Worm (Caenorhabditis elegans) whole organism, L1 larva: Measurements from ENCODE around the gene Y59H11AM.1.

Experiments used
- ama-1 ChIP-seq: fragments of 150-350 bp; optimal IDR thresholded peaks from 2 replicates; lab custom pipeline; 2014
- ceh-88 ChIP-seq: fragments of 200-800 bp; sonication (Bioruptor generic); IDR thresholded peaks from 2 replicates; pipeline ENCODE4 v1.3.6; 2022; ENCODE audit warnings: missing genetic modification characterization, missing compliant biosample characterization
- ces-1 ChIP-seq: fragments of 150-350 bp; optimal IDR thresholded peaks from 2 replicates; lab custom pipeline; 2014; ENCODE audit warnings: missing biosample characterization, missing genetic modification reagents, missing genetic modification characterization
- dpl-1 ChIP-seq, 3 experiments: fragments of 150-350 bp in 2 of 3; sonication (generic microtip) in 1 of 3; optimal IDR thresholded peaks; 2 replicates each; lab custom pipeline; 2014 to 2017; ENCODE audit warnings: missing biosample characterization in 3 of 3, missing genetic modification characterization in 3 of 3, missing genetic modification reagents in 3 of 3
- fos-1 ChIP-seq: fragments of 150-350 bp; optimal IDR thresholded peaks from 2 replicates; lab custom pipeline; 2014; ENCODE audit warnings: missing biosample characterization, missing genetic modification characterization
- lin-15B ChIP-seq: fragments of 150-350 bp; sonication (generic microtip); optimal IDR thresholded peaks from 3 replicates; lab custom pipeline; 2014; ENCODE audit warnings: missing biosample characterization, missing genetic modification characterization
- nhr-237 ChIP-seq: fragments of 150-350 bp; optimal IDR thresholded peaks from 2 replicates; lab custom pipeline; 2014; ENCODE audit warnings: missing biosample characterization, missing genetic modification characterization
- nhr-77 ChIP-seq: fragments of 150-350 bp; optimal IDR thresholded peaks from 2 replicates; lab custom pipeline; 2014; ENCODE audit warnings: missing biosample characterization, missing genetic modification characterization
- rnt-1 ChIP-seq: sonication (generic microtip); optimal IDR thresholded peaks from 2 replicates; lab custom pipeline; 2016; ENCODE audit warnings: mild to moderate bottlenecking, missing genetic modification characterization, moderate library complexity, missing compliant biosample characterization
- snpc-4 ChIP-seq: fragments of 150-350 bp; optimal IDR thresholded peaks from 2 replicates; lab custom pipeline; 2014; ENCODE audit warnings: missing biosample characterization, missing genetic modification characterization
- swsn-7 ChIP-seq: sonication (generic microtip); optimal IDR thresholded peaks from 2 replicates; lab custom pipeline; 2016; ENCODE audit warnings: missing genetic modification characterization, missing compliant biosample characterization
- ztf-4 ChIP-seq: fragments of 150-350 bp; optimal IDR thresholded peaks from 2 replicates; lab custom pipeline; 2014; ENCODE audit warnings: missing biosample characterization, missing genetic modification characterization

ce11 chrIV:8526050-8526449 is 45.2 kb upstream of the Y59H11AM.1 start:
- TF ChIP-seq nhr-237: no peak
- no peak for TF ChIP-seq snpc-4 (tag; lab: Kevin White, UChicago)
- TF ChIP-seq ztf-4 (tag; lab: Kevin White, UChicago): peak; percentile 71
- TF ChIP-seq lin-15B: no peak
- no peak for TF ChIP-seq nhr-77 (tag; lab: Kevin White, UChicago)
- TF ChIP-seq dpl-1 (GFP tag; optimal IDR thresholded peaks at IDR 0.05; lab: Kevin White, UChicago): peak in 1 of 3 experiments; percentile 25
- TF ChIP-seq ceh-88 (GFP tag; lab: Robert Waterston, UW): no peak; the same call in 1 of the 2 replicates
- TF ChIP-seq ces-1 (GFP tag; lab: Kevin White, UChicago): no peak
- TF ChIP-seq ama-1 (lab: Kevin White, UChicago): no peak
- TF ChIP-seq swsn-7 (tag; lab: Kevin White, UChicago): peak; percentile 44
- TF ChIP-seq rnt-1 (tag; lab: Kevin White, UChicago): peak; percentile 83
- TF ChIP-seq fos-1 (tag; lab: Kevin White, UChicago): no peak
